Worm (Caenorhabditis elegans): ENCODE results near the gene vwa-8.

DNA sequence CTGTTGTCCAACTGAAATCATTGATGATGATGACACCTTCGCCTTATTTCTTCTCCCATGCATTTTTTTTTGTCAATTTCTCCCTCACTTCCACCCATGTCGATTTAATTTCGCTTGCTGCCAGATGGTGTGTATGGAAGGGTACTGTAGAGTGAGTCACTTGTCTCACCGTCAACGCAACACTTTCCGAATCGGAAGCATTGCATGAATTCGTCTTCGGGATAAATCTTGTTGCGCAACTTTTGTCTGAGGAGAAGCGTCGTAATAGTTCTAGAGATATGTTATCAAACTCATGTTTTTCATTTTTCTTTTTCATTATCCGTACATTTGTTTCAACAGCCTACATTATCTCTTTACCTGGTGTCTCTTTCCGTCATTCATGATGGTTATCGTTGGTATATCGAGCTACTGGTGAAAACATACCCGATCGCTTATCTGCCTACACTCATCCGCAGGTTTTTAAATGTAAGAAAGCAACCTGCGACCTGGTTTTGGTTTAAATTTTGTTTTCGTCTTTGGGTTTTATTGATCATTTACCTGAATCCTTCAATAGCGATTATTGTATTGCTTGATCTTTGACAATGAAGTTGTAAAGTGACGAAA, 13.3 kb downstream of the vwa-8 start:
- TF ChIP-seq ces-1 (GFP tag; optimal IDR thresholded peaks at IDR 0.05) (no peak), zip-2 (tag; optimal IDR thresholded peaks at IDR 0.05) (no peak), ama-1 (optimal IDR thresholded peaks at IDR 0.05) (no peak), snpc-4 (tag; optimal IDR thresholded peaks at IDR 0.05) (no peak), Y5F2A.4 (GFP tag; optimal IDR thresholded peaks at IDR 0.05) (no peak), zag-1 (tag; optimal IDR thresholded peaks at IDR 0.05) (no peak), spr-3 (GFP tag; optimal IDR thresholded peaks at IDR 0.05) (no peak), unc-39 (tag; optimal IDR thresholded peaks at IDR 0.05) (no peak), ceh-44 (GFP tag; IDR thresholded peaks at IDR 0.05) (no peak), unc-62 (GFP tag; optimal IDR thresholded peaks at IDR 0.05 in 1 of 2) (no peak), unc-62 (tag; optimal IDR thresholded peaks at IDR 0.05) (no peak), F49E8.2 (tag; optimal IDR thresholded peaks at IDR 0.05; ENCODE audit: borderline replicate concordance) (no peak)

Data from whole organism, L4 larva.